Fruit fly (Drosophila melanogaster) whole organism, embryonic: ENCODE results near the gene CG9372.

Source experiments
- Bgb ChIP-seq: fragments of 200-800 bp; sonication (Bioruptor generic); IDR thresholded peaks from 2 replicates; pipeline ENCODE4 v1.3.6; 2022; ENCODE audit warnings: missing biosample characterization, missing genetic modification characterization; ENCODE audit not compliant: partially characterized antibody
- Blimp-1 ChIP-seq: fragments of 200-800 bp; sonication (Bioruptor generic); optimal IDR thresholded peaks from 3 replicates; lab custom pipeline; 2018; ENCODE audit warnings: missing biosample characterization, missing genetic modification characterization, mild to moderate bottlenecking, moderate library complexity, missing genetic modification reagents
- CG1024 ChIP-seq: fragments of 200-800 bp; sonication (Bioruptor generic); IDR thresholded peaks from 2 replicates; pipeline ENCODE4 v1.3.6; 2022; ENCODE audit warnings: missing biosample characterization, missing genetic modification characterization
- CG10654 ChIP-seq: fragments of 200-800 bp; sonication (Bioruptor generic); optimal IDR thresholded peaks from 2 replicates; lab custom pipeline; 2016; ENCODE audit warnings: missing biosample characterization, missing genetic modification characterization
- CG11504 ChIP-seq: fragments of 200-800 bp; sonication (Bioruptor generic); optimal IDR thresholded peaks from 3 replicates; lab custom pipeline; 2019; ENCODE audit warnings: missing biosample characterization, mild to moderate bottlenecking, missing genetic modification characterization, moderate library complexity
- CG12659 ChIP-seq: fragments of 200-800 bp; sonication (Bioruptor generic); optimal IDR thresholded peaks from 3 replicates; lab custom pipeline; 2017; ENCODE audit warnings: mild to moderate bottlenecking, missing biosample characterization, missing genetic modification reagents, missing genetic modification characterization
- CG13424 ChIP-seq: fragments of 200-800 bp; sonication (Bioruptor generic); optimal IDR thresholded peaks from 2 replicates; lab custom pipeline; 2019; ENCODE audit warnings: missing biosample characterization, mild to moderate bottlenecking, missing genetic modification characterization, moderate library complexity
- CG13624 ChIP-seq: fragments of 200-800 bp; sonication (Bioruptor generic); optimal IDR thresholded peaks from 2 replicates; lab custom pipeline; 2016; ENCODE audit warnings: missing biosample characterization, missing genetic modification characterization
- CG14710 ChIP-seq: fragments of 200-800 bp; sonication (Bioruptor generic); optimal IDR thresholded peaks from 3 replicates; lab custom pipeline; 2019; ENCODE audit warnings: missing biosample characterization, mild to moderate bottlenecking, missing genetic modification characterization, moderate library complexity
- CG15073 ChIP-seq: fragments of 200-800 bp; sonication (Bioruptor generic); optimal IDR thresholded peaks from 2 replicates; lab custom pipeline; 2016; ENCODE audit warnings: missing biosample characterization, missing genetic modification characterization
- CG15514 ChIP-seq: fragments of 200-800 bp; sonication (Bioruptor generic); optimal IDR thresholded peaks from 3 replicates; lab custom pipeline; 2017; ENCODE audit warnings: missing biosample characterization, missing genetic modification characterization, mild to moderate bottlenecking, moderate library complexity, missing genetic modification reagents
- CG2129 ChIP-seq: fragments of 200-800 bp; sonication (Bioruptor generic); IDR thresholded peaks from 2 replicates; pipeline ENCODE4 v1.3.6; 2022; ENCODE audit warnings: missing biosample characterization, missing genetic modification characterization; ENCODE audit not compliant: partially characterized antibody
- CG2712 ChIP-seq: fragments of 200-800 bp; optimal IDR thresholded peaks from 3 replicates; lab custom pipeline; 2019; ENCODE audit warnings: missing biosample characterization, mild to moderate bottlenecking, missing genetic modification characterization, moderate library complexity
- CG31441 ChIP-seq: fragments of 200-800 bp; sonication (Bioruptor generic); IDR thresholded peaks from 2 replicates; pipeline ENCODE4 v1.3.6; 2022; ENCODE audit warnings: missing biosample characterization, missing genetic modification characterization
- CG34224 ChIP-seq: fragments of 200-800 bp; sonication (Bioruptor generic); IDR thresholded peaks from 3 replicates; pipeline ENCODE4 v1.3.6; 2022; ENCODE audit warnings: missing biosample characterization, missing genetic modification characterization; ENCODE audit not compliant: partially characterized antibody
- CG9437 ChIP-seq: fragments of 200-800 bp; sonication (Bioruptor generic); optimal IDR thresholded peaks from 2 replicates; lab custom pipeline; 2018; ENCODE audit warnings: missing biosample characterization, mild to moderate bottlenecking, missing genetic modification characterization
- CHES-1-like ChIP-seq: fragments of 200-800 bp; sonication (Bioruptor generic); optimal IDR thresholded peaks from 2 replicates; lab custom pipeline; 2016; ENCODE audit warnings: missing biosample characterization, missing genetic modification characterization
- D19B ChIP-seq: fragments of 200-800 bp; sonication (Bioruptor generic); optimal IDR thresholded peaks from 2 replicates; lab custom pipeline; 2017; ENCODE audit warnings: missing biosample characterization, mild to moderate bottlenecking, missing genetic modification characterization
- Dad ChIP-seq: fragments of 200-800 bp; sonication (Bioruptor generic); optimal IDR thresholded peaks from 3 replicates; lab custom pipeline; 2016; ENCODE audit warnings: missing biosample characterization, missing genetic modification characterization
- Doc3 ChIP-seq: fragments of 200-800 bp; sonication (Bioruptor generic); IDR thresholded peaks from 3 replicates; pipeline ENCODE4 v1.3.6; 2022; ENCODE audit warnings: missing biosample characterization, missing genetic modification characterization; ENCODE audit not compliant: partially characterized antibody
- Dp ChIP-seq: fragments of 200-800 bp; sonication (Bioruptor generic); optimal IDR thresholded peaks from 2 replicates; lab custom pipeline; 2018; ENCODE audit warnings: missing biosample characterization, mild to moderate bottlenecking, missing genetic modification characterization, moderate library complexity
- Ets65A ChIP-seq: fragments of 200-800 bp; sonication (Bioruptor generic); peaks from one replicate; lab custom pipeline; 2016; ENCODE audit warnings: missing biosample characterization, missing genetic modification characterization
- HLH3B ChIP-seq: fragments of 200-800 bp; sonication (Bioruptor generic); IDR thresholded peaks from 2 replicates; pipeline ENCODE4 v1.3.6; 2022; ENCODE audit warnings: missing biosample characterization, missing genetic modification characterization
- Hmx ChIP-seq: fragments of 200-800 bp; sonication (Bioruptor generic); optimal IDR thresholded peaks from 2 replicates; lab custom pipeline; 2016; ENCODE audit warnings: missing biosample characterization, missing genetic modification characterization
- MBD-R2 ChIP-seq: fragments of 200-800 bp; sonication (Bioruptor generic); IDR thresholded peaks from 2 replicates; pipeline ENCODE4 v1.3.6; 2022; ENCODE audit warnings: missing biosample characterization, missing genetic modification characterization
- MESR4 ChIP-seq: fragments of 200-800 bp; sonication (Bioruptor generic); optimal IDR thresholded peaks from 2 replicates; lab custom pipeline; 2018; ENCODE audit warnings: missing biosample characterization, mild to moderate bottlenecking, missing genetic modification characterization, moderate library complexity
- Med ChIP-seq: fragments of 200-800 bp; sonication (Bioruptor generic); peaks from one replicate; lab custom pipeline; 2016; ENCODE audit warnings: missing biosample characterization, missing genetic modification characterization, mild to moderate bottlenecking, inconsistent platforms, moderate library complexity
- Myb ChIP-seq: fragments of 200-800 bp; sonication (Bioruptor generic); optimal IDR thresholded peaks from 2 replicates; lab custom pipeline; 2016; ENCODE audit warnings: missing biosample characterization, missing genetic modification characterization
- Ptx1 ChIP-seq: fragments of 200-800 bp; sonication (Bioruptor generic); IDR thresholded peaks from 2 replicates; pipeline ENCODE4 v1.3.6; 2022; ENCODE audit warnings: missing biosample characterization, missing genetic modification characterization
- Sry-δ ChIP-seq: fragments of 200-800 bp; sonication (Bioruptor generic); optimal IDR thresholded peaks from 2 replicates; lab custom pipeline; 2016; ENCODE audit warnings: missing biosample characterization, missing genetic modification characterization
- YL-1 ChIP-seq: fragments of 200-800 bp; sonication (Bioruptor generic); optimal IDR thresholded peaks from 3 replicates; lab custom pipeline; 2017; ENCODE audit warnings: missing biosample characterization, mild to moderate bottlenecking, missing genetic modification characterization
- amos ChIP-seq: fragments of 200-800 bp; sonication (Bioruptor generic); IDR thresholded peaks from 2 replicates; pipeline ENCODE4 v1.3.6; 2022; ENCODE audit warnings: missing biosample characterization, missing genetic modification characterization; ENCODE audit not compliant: partially characterized antibody
- ap ChIP-seq: fragments of 200-800 bp; sonication (Bioruptor generic); IDR thresholded peaks from 2 replicates; pipeline ENCODE4 v1.3.6; 2022; ENCODE audit warnings: missing biosample characterization, missing genetic modification characterization
- cad ChIP-seq: fragments of >200 bp; optimal IDR thresholded peaks from 2 replicates; lab custom pipeline; 2017; ENCODE audit warnings: missing biosample characterization, missing genetic modification characterization
- dm ChIP-seq: fragments of 200-800 bp; sonication (Bioruptor generic); optimal IDR thresholded peaks from 3 replicates; lab custom pipeline; 2016; ENCODE audit warnings: missing biosample characterization, missing genetic modification characterization
- ewg ChIP-seq: fragments of 200-800 bp; sonication (Bioruptor generic); optimal IDR thresholded peaks from 3 replicates; lab custom pipeline; 2017; ENCODE audit warnings: mild to moderate bottlenecking, missing biosample characterization, missing genetic modification reagents, missing genetic modification characterization
- gfzf ChIP-seq: fragments of 200-800 bp; sonication (Bioruptor generic); optimal IDR thresholded peaks from 2 replicates; lab custom pipeline; 2016; ENCODE audit warnings: missing biosample characterization, mild to moderate bottlenecking, missing genetic modification characterization, moderate library complexity
- kay ChIP-seq: fragments of 200-800 bp; sonication (Bioruptor generic); optimal IDR thresholded peaks from 2 replicates; lab custom pipeline; 2016; ENCODE audit warnings: missing biosample characterization, missing genetic modification characterization
- klu ChIP-seq: fragments of 200-800 bp; sonication (Bioruptor generic); IDR thresholded peaks from 2 replicates; pipeline ENCODE4 v1.3.6; 2022; ENCODE audit warnings: missing biosample characterization, missing genetic modification characterization
- knrl ChIP-seq: fragments of 200-800 bp; sonication (Bioruptor generic); IDR thresholded peaks from 3 replicates; pipeline ENCODE4 v1.3.6; 2022; ENCODE audit warnings: missing biosample characterization, missing genetic modification characterization; ENCODE audit not compliant: partially characterized antibody
- nmo ChIP-seq: fragments of 200-800 bp; sonication (Bioruptor generic); optimal IDR thresholded peaks from 2 replicates; lab custom pipeline; 2018; ENCODE audit warnings: missing biosample characterization, mild to moderate bottlenecking, missing genetic modification characterization, moderate library complexity
- onecut ChIP-seq: fragments of 200-800 bp; sonication (Bioruptor generic); IDR thresholded peaks from 2 replicates; pipeline ENCODE4 v1.3.6; 2022; ENCODE audit warnings: missing biosample characterization, missing genetic modification characterization
- slp2 ChIP-seq: fragments of 200-800 bp; sonication (Bioruptor generic); optimal IDR thresholded peaks from 2 replicates; lab custom pipeline; 2016; ENCODE audit warnings: missing biosample characterization, missing genetic modification characterization
- sob ChIP-seq: fragments of 200-800 bp; sonication (Bioruptor generic); IDR thresholded peaks from 2 replicates; pipeline ENCODE4 v1.3.6; 2022; ENCODE audit warnings: missing biosample characterization, missing genetic modification characterization
- stwl ChIP-seq: fragments of 200-800 bp; sonication (Bioruptor generic); optimal IDR thresholded peaks from 3 replicates; lab custom pipeline; 2018; ENCODE audit warnings: missing biosample characterization, mild to moderate bottlenecking, missing genetic modification characterization, moderate library complexity
- tll ChIP-seq, 2 experiments: fragments of 200-800 bp in 1 of 2; fragments of >200 bp in 1 of 2; sonication (Bioruptor generic) in 1 of 2; optimal IDR thresholded peaks; 2 replicates each; lab custom pipeline; 2017 to 2019; ENCODE audit warnings: missing biosample characterization in 2 of 2, missing genetic modification characterization in 2 of 2, mild to moderate bottlenecking in 1 of 2, moderate library complexity in 1 of 2
- trem ChIP-seq: fragments of 200-800 bp; optimal IDR thresholded peaks from 3 replicates; lab custom pipeline; 2019; ENCODE audit warnings: missing biosample characterization, mild to moderate bottlenecking, missing genetic modification characterization, moderate library complexity

Gene CG9372

dm6 chr3L:19598369-19599148 lies 7.4 kb upstream of the CG9372 start, which contains the start of the genes ash1 and Taf6 (continued):
- peak; percentile 39 for TF ChIP-seq Med
- peak; percentile 59 for TF ChIP-seq Sry-δ (GFP tag; lab: Kevin White, UChicago)
- TF ChIP-seq CG13424 (tag; lab: Kevin White, UChicago) = peak; percentile 16
- TF ChIP-seq kay (GFP tag; lab: Kevin White, UChicago) = no peak
- no peak for TF ChIP-seq ap (GFP tag; lab: Robert Waterston, UW)
- peak; percentile 85 for TF ChIP-seq nmo (GFP tag; lab: Kevin White, UChicago)
- TF ChIP-seq Blimp-1 (GFP tag; lab: Kevin White, UChicago) = peak; percentile 81
- TF ChIP-seq amos (GFP tag; lab: Robert Waterston, UW) = peak; percentile 72
- TF ChIP-seq Myb (GFP tag; lab: Kevin White, UChicago) = no peak
- 0 out of 3 replicates have a peak, but pooled peaks have one; percentile 39 for TF ChIP-seq CG34224 (GFP tag; lab: Robert Waterston, UW)
- TF ChIP-seq HLH3B (GFP tag; lab: Robert Waterston, UW) = no peak
- TF ChIP-seq gfzf (GFP tag; lab: Kevin White, UChicago) = peak; percentile 80
- no peak for TF ChIP-seq klu (GFP tag; lab: Robert Waterston, UW)
- TF ChIP-seq trem (tag; lab: Kevin White, UChicago) = peak; percentile 78
- TF ChIP-seq Doc3 (GFP tag; lab: Robert Waterston, UW) = peak; percentile 70
- TF ChIP-seq Ets65A (GFP tag; lab: Kevin White, UChicago) = peak; percentile 59
- TF ChIP-seq Dp (GFP tag; lab: Kevin White, UChicago) = peak; percentile 18
- peak; percentile 75 for TF ChIP-seq stwl (tag; lab: Kevin White, UChicago)
- peak; percentile 61 for TF ChIP-seq Bgb (GFP tag; lab: Robert Waterston, UW)
- peak; percentile 79 for TF ChIP-seq CG12659 (GFP tag; lab: Kevin White, UChicago)
- no peak for TF ChIP-seq CG13624 (GFP tag; lab: Kevin White, UChicago)
- no peak for TF ChIP-seq CG9437
- TF ChIP-seq tll (GFP tag; optimal IDR thresholded peaks at IDR 0.05; lab: Kevin White, UChicago) = peak in 1 of 2 experiments; percentile 28
- TF ChIP-seq CG2712 = peak; percentile 27
- peak; percentile 100 for TF ChIP-seq CG14710
- no peak for TF ChIP-seq Dad (GFP tag; lab: Kevin White, UChicago)
- TF ChIP-seq CG15514 (GFP tag; lab: Kevin White, UChicago) = peak; percentile 25

dm6 chr3L:19601413-19601812 lies 4.6 kb upstream of the CG9372 start, which contains the start of gene CG9368:
Gene CG9368, plus strand, starts transcription at chr3L:19601633.
- TF ChIP-seq CG10654 (GFP tag; lab: Kevin White, UChicago) = no peak
- no peak for TF ChIP-seq CG15073 (GFP tag; lab: Kevin White, UChicago)
- peak; percentile 10 for TF ChIP-seq YL-1
- no peak for TF ChIP-seq CG1024 (GFP tag; lab: Robert Waterston, UW)
- no peak for TF ChIP-seq Ptx1 (GFP tag; lab: Robert Waterston, UW)
- TF ChIP-seq onecut (GFP tag; lab: Robert Waterston, UW) = peak; percentile 100
- no peak for TF ChIP-seq knrl
- peak; percentile 17 for TF ChIP-seq CG11504
- TF ChIP-seq CG31441 (GFP tag; lab: Robert Waterston, UW) = no peak
- TF ChIP-seq dm (GFP tag; lab: Kevin White, UChicago) = no peak
- TF ChIP-seq CG2129 = no peak
- TF ChIP-seq sob (GFP tag; lab: Robert Waterston, UW) = no peak
- TF ChIP-seq cad (GFP tag; lab: Kevin White, UChicago) = no peak
- TF ChIP-seq CHES-1-like (GFP tag; lab: Kevin White, UChicago) = no peak
- no peak for TF ChIP-seq slp2 (GFP tag; lab: Kevin White, UChicago)
- peak; percentile 96 for TF ChIP-seq ewg (GFP tag; lab: Kevin White, UChicago)
- TF ChIP-seq MESR4 (GFP tag; lab: Kevin White, UChicago) = peak; percentile 35
- TF ChIP-seq Hmx (GFP tag; lab: Kevin White, UChicago) = no peak
- peak; percentile 83 for TF ChIP-seq MBD-R2 (GFP tag; lab: Robert Waterston, UW)
- TF ChIP-seq D19B = no peak
